Worm (Caenorhabditis elegans) whole organism, late embryonic: ENCODE results near the gene C08H9.18.

Experiments used
- C08G9.2 ChIP-seq: sonication (generic microtip); optimal IDR thresholded peaks from 2 replicates; lab custom pipeline; 2016; ENCODE audit warnings: mild to moderate bottlenecking, missing genetic modification characterization, moderate library complexity, missing compliant biosample characterization
- C38D4.7 ChIP-seq: fragments of 200-800 bp; sonication (Bioruptor generic); optimal IDR thresholded peaks from 2 replicates; lab custom pipeline; 2018; ENCODE audit warnings: mild to moderate bottlenecking, missing genetic modification characterization, moderate library complexity, missing compliant biosample characterization
- F13H6.1 ChIP-seq: sonication (generic microtip); optimal IDR thresholded peaks from 2 replicates; lab custom pipeline; 2016; ENCODE audit warnings: missing genetic modification characterization, missing compliant biosample characterization
- K02D7.2 ChIP-seq: sonication (generic microtip); optimal IDR thresholded peaks from 2 replicates; lab custom pipeline; 2017; ENCODE audit warnings: mild to moderate bottlenecking, missing genetic modification characterization, missing compliant biosample characterization
- K09A11.1 ChIP-seq: sonication (generic microtip); optimal IDR thresholded peaks from 2 replicates; lab custom pipeline; 2017; ENCODE audit warnings: antibody characterized with exemption, mild to moderate bottlenecking, missing genetic modification characterization, missing compliant biosample characterization; ENCODE audit not compliant: insufficient read depth
- Y22D7AL.16 ChIP-seq: sonication (generic microtip); optimal IDR thresholded peaks from 2 replicates; lab custom pipeline; 2016; ENCODE audit warnings: missing genetic modification characterization, missing compliant biosample characterization
- ahr-1 ChIP-seq: sonication (generic microtip); optimal IDR thresholded peaks from 2 replicates; lab custom pipeline; 2016; ENCODE audit warnings: missing genetic modification characterization, missing compliant biosample characterization
- ama-1 ChIP-seq: fragments of 150-350 bp; optimal IDR thresholded peaks from 2 replicates; lab custom pipeline; 2014
- ceh-14 ChIP-seq: sonication (generic microtip); optimal IDR thresholded peaks from 2 replicates; lab custom pipeline; 2016; ENCODE audit warnings: missing genotype, missing genetic modification characterization, missing compliant biosample characterization
- ceh-19 ChIP-seq: fragments of 200-800 bp; sonication (Bioruptor generic); optimal IDR thresholded peaks from 2 replicates; lab custom pipeline; 2018; ENCODE audit warnings: mild to moderate bottlenecking, missing genetic modification characterization, missing compliant biosample characterization
- ceh-30 ChIP-seq: fragments of 150-350 bp; optimal IDR thresholded peaks from 2 replicates; lab custom pipeline; 2014; ENCODE audit warnings: missing biosample characterization, missing genetic modification characterization
- ceh-31 ChIP-seq: sonication (generic microtip); optimal IDR thresholded peaks from 2 replicates; lab custom pipeline; 2016; ENCODE audit warnings: missing genetic modification characterization, missing compliant biosample characterization
- ceh-45 ChIP-seq: fragments of 200-800 bp; sonication (Bioruptor generic); IDR thresholded peaks from 2 replicates; pipeline ENCODE4 v1.3.6; 2022; ENCODE audit warnings: missing genetic modification reagents, missing genetic modification characterization, missing compliant biosample characterization
- ceh-9 ChIP-seq: sonication (generic microtip); optimal IDR thresholded peaks from 2 replicates; lab custom pipeline; 2016; ENCODE audit warnings: mild to moderate bottlenecking, missing genetic modification characterization, inconsistent platforms, missing compliant biosample characterization
- elt-2 ChIP-seq: sonication (generic microtip); optimal IDR thresholded peaks from 2 replicates; lab custom pipeline; 2016; ENCODE audit warnings: missing genetic modification reagents, missing genetic modification characterization, missing compliant biosample characterization
- ets-4 ChIP-seq: sonication (generic microtip); optimal IDR thresholded peaks from 2 replicates; lab custom pipeline; 2016; ENCODE audit warnings: missing genetic modification characterization, missing compliant biosample characterization
- fax-1 ChIP-seq: sonication (generic microtip); optimal IDR thresholded peaks from 2 replicates; lab custom pipeline; 2016; ENCODE audit warnings: missing genotype, missing genetic modification characterization, missing compliant biosample characterization
- fkh-6 ChIP-seq: sonication (generic microtip); optimal IDR thresholded peaks from 2 replicates; lab custom pipeline; 2016; ENCODE audit warnings: missing genetic modification characterization, missing compliant biosample characterization
- gmeb-2 ChIP-seq: sonication (generic microtip); optimal IDR thresholded peaks from 2 replicates; lab custom pipeline; 2016; ENCODE audit warnings: missing genetic modification characterization, inconsistent platforms, missing compliant biosample characterization
- hlh-15 ChIP-seq: sonication (generic microtip); optimal IDR thresholded peaks from 2 replicates; lab custom pipeline; 2016; ENCODE audit warnings: missing genetic modification characterization, missing compliant biosample characterization
- hlh-30 ChIP-seq: sonication (generic microtip); optimal IDR thresholded peaks from 2 replicates; lab custom pipeline; 2017; ENCODE audit warnings: antibody characterized with exemption, missing genetic modification characterization, missing compliant biosample characterization; ENCODE audit not compliant: insufficient read depth
- hlh-8 ChIP-seq: sonication (generic microtip); optimal IDR thresholded peaks from 2 replicates; lab custom pipeline; 2016; ENCODE audit warnings: missing genotype, missing genetic modification characterization, missing compliant biosample characterization
- lin-11 ChIP-seq: fragments of 200-800 bp; sonication (Bioruptor generic); optimal IDR thresholded peaks from 2 replicates; lab custom pipeline; 2018; ENCODE audit warnings: mild to moderate bottlenecking, missing genetic modification characterization, missing compliant biosample characterization
- nfya-1 ChIP-seq: sonication (generic microtip); optimal IDR thresholded peaks from 2 replicates; lab custom pipeline; 2017; ENCODE audit warnings: missing genetic modification characterization, mild to moderate bottlenecking, missing compliant biosample characterization, antibody characterized with exemption, moderate library complexity
- nhr-11 ChIP-seq: fragments of 150-350 bp; optimal IDR thresholded peaks from 2 replicates; lab custom pipeline; 2014; ENCODE audit warnings: missing biosample characterization, missing genetic modification characterization
- nhr-232 ChIP-seq: sonication (generic microtip); optimal IDR thresholded peaks from 2 replicates; lab custom pipeline; 2016; ENCODE audit warnings: missing genetic modification characterization, missing compliant biosample characterization
- npax-4 ChIP-seq: sonication (generic microtip); optimal IDR thresholded peaks from 2 replicates; lab custom pipeline; 2016; ENCODE audit warnings: missing genetic modification characterization, missing compliant biosample characterization
- odd-2 ChIP-seq: sonication (generic microtip); optimal IDR thresholded peaks from 2 replicates; lab custom pipeline; 2017; ENCODE audit warnings: antibody characterized with exemption, mild to moderate bottlenecking, missing genetic modification characterization, missing compliant biosample characterization
- pha-2 ChIP-seq: sonication (generic microtip); optimal IDR thresholded peaks from 2 replicates; lab custom pipeline; 2017; ENCODE audit warnings: mild to moderate bottlenecking, missing genetic modification characterization, missing compliant biosample characterization
- pha-4 ChIP-seq: fragments of 150-350 bp; optimal IDR thresholded peaks from 2 replicates; lab custom pipeline; 2018; ENCODE audit warnings: missing biosample characterization, missing genetic modification reagents, missing genetic modification characterization
- sox-4 ChIP-seq: sonication (generic microtip); optimal IDR thresholded peaks from 2 replicates; lab custom pipeline; 2017; ENCODE audit warnings: mild to moderate bottlenecking, missing genetic modification characterization, inconsistent platforms, missing compliant biosample characterization
- tbx-7 ChIP-seq: sonication (generic microtip); optimal IDR thresholded peaks from 2 replicates; lab custom pipeline; 2016; ENCODE audit warnings: missing genotype, missing genetic modification characterization, missing compliant biosample characterization
- unc-42 ChIP-seq: sonication (generic microtip); optimal IDR thresholded peaks from 2 replicates; lab custom pipeline; 2016; ENCODE audit warnings: missing genotype, missing genetic modification characterization, missing compliant biosample characterization
- unc-86 ChIP-seq: sonication (generic microtip); optimal IDR thresholded peaks from 2 replicates; lab custom pipeline; 2016; ENCODE audit warnings: missing genetic modification characterization, missing compliant biosample characterization

The C08H9.18 gene

DNA sequence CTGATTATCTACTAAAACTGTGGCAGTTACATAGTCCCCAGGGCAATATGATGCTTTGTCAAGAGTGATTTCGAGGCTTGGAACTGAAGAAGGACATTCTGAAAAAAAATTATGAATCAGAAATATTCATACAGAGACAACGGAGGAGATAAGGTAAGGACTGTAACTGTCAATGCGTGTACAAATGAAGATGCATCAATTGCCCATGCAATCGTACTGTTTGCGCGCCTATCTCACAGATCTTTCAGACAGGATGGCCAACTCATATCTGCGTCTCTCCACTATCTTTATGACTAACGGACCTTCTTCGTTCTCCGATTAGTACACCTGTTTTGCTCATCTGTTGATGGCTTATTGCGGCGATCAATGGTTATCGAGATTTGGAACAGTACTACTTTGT lies 21.7 kb downstream of the C08H9.18 start, which contains the start of gene ZK938.11:
Gene ZK938.11, minus strand, starts transcription at position 101 of the 400 bp plus-strand sequence.
- no peak for TF ChIP-seq pha-4 (tag; lab: Kevin White, UChicago)
- no peak for TF ChIP-seq K02D7.2
- TF ChIP-seq ceh-19 (GFP tag; lab: Kevin White, UChicago): no peak
- no peak for TF ChIP-seq tbx-7 (tag; lab: Kevin White, UChicago)
- TF ChIP-seq hlh-8 (tag; lab: Kevin White, UChicago): no peak
- TF ChIP-seq nhr-232 (tag; lab: Kevin White, UChicago): no peak
- no peak for TF ChIP-seq odd-2
- TF ChIP-seq ceh-9 (tag; lab: Kevin White, UChicago): no peak
- no peak for TF ChIP-seq pha-2
- no peak for TF ChIP-seq npax-4 (tag; lab: Kevin White, UChicago)
- TF ChIP-seq ceh-31: no peak
- no peak for TF ChIP-seq fax-1
- no peak for TF ChIP-seq fkh-6
- TF ChIP-seq nhr-11: no peak
- no peak for TF ChIP-seq K09A11.1 (tag; lab: Kevin White, UChicago)
- no peak for TF ChIP-seq ceh-45
- TF ChIP-seq unc-86: no peak
- no peak for TF ChIP-seq elt-2 (tag; lab: Kevin White, UChicago)
- no peak for TF ChIP-seq lin-11
- TF ChIP-seq C08G9.2 (tag; lab: Kevin White, UChicago): no peak

DNA sequence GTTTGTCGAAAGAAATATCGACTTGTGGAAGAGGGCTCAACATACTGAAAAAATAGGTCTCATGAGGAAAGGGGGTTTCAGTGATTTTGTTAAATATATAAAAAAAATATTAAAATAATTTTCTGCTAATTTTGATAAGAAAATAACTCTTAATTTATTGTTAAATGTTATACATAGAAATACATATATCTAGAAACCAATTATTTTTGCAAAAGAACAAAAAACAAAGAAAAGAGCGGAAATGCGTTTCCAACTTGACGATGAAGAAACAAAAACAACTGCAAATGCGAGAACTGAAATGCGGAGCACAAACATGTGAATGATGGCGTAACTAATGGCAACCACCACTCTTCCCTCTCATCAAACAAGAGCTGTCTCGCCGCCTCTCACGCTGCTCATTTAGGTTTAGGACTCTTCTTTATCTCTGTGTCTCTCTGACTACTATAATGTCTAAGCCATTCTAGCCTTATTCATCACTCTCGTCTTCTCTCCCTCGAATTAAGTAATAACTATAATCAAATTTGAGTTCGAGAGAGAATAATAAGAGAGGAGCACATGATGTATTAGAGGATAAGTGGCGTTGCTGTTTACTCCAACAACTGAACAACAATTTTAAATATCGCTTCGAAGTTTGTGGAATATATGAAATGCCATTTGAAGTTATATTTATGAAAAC lies 23.6 kb downstream of the C08H9.18 start, which contains the start of gene arrd-4:
Gene arrd-4, minus strand, starts transcription at position 51 of the 676 bp plus-strand sequence.
- TF ChIP-seq hlh-30 (tag; lab: Kevin White, UChicago): no peak
- no peak for TF ChIP-seq fax-1
- TF ChIP-seq unc-42 (tag; lab: Kevin White, UChicago): peak; percentile 91
- peak; percentile 40 for TF ChIP-seq ceh-14 (tag; lab: Kevin White, UChicago)
- no peak for TF ChIP-seq ets-4
- no peak for TF ChIP-seq gmeb-2 (tag; lab: Kevin White, UChicago)
- no peak for TF ChIP-seq F13H6.1 (tag; lab: Kevin White, UChicago)
- peak; percentile 9 for TF ChIP-seq nfya-1

DNA sequence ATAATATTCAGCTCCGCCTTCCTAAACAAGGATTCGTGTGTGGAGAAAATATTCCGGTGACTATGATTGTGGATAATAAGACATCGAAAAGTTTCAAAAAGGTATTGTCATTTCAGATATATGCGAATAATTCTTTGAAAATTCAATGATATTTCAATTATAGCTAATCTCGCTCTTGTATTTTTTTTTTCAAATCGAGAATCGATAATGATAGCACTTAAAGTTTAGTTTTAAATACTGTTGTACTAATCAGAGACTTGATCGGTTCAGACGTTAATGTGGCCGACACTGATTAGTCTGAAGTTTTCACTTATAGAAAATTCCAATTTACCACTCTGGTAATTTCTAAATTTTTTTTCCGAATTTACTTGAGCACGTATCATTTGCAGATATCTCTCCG lies 26.1 kb downstream of the C08H9.18 start:
- TF ChIP-seq unc-86: no peak
- TF ChIP-seq ceh-14 (tag; lab: Kevin White, UChicago): no peak
- TF ChIP-seq hlh-15 (tag; lab: Kevin White, UChicago): no peak
- TF ChIP-seq ets-4: no peak
- no peak for TF ChIP-seq hlh-8 (tag; lab: Kevin White, UChicago)
- no peak for TF ChIP-seq sox-4 (tag; lab: Kevin White, UChicago)
- no peak for TF ChIP-seq ceh-45
- no peak for TF ChIP-seq ceh-31
- no peak for TF ChIP-seq nhr-11
- TF ChIP-seq ceh-30 (tag; lab: Kevin White, UChicago): no peak
- no peak for TF ChIP-seq npax-4 (tag; lab: Kevin White, UChicago)
- no peak for TF ChIP-seq ahr-1 (tag; lab: Kevin White, UChicago)

DNA sequence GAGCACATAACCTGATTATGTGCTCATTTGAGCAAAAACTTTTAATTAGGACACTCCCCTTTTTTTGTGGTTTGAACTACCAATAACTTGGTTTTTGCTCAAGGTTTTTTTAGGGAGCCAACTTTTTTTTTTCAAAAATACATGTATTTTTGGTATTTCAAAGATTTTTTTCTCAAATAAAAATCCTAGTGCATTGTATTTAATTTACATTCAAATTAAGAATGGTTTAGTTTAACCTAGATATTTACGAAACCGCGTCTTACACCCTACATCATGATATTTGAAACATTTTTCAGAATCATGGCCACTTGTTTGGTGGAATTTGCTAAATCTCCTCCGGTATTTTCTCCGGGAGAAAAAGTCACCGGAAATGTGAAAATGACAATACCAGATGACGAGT lies 27.1 kb downstream of the C08H9.18 start, which contains the start of gene arrd-5:
Gene arrd-5, plus strand, starts transcription at position 301 of the 400 bp plus-strand sequence.
- no peak for TF ChIP-seq pha-2
- TF ChIP-seq Y22D7AL.16 (tag; lab: Kevin White, UChicago): no peak
- no peak for TF ChIP-seq C38D4.7 (GFP tag; lab: Kevin White, UChicago)
- no peak for TF ChIP-seq ceh-31
- TF ChIP-seq, all 69 proteins: peak for 0

ce11 chrII:9833855-9834254 lies 28.2 kb downstream of the C08H9.18 start, which contains the start of gene ZK938.3:
TSS of gene ZK938.3 (minus strand) at chrII:9833955.
- peak; percentile 21 for TF ChIP-seq nhr-11
- no peak for TF ChIP-seq ama-1 (lab: Kevin White, UChicago)
